Worm (Caenorhabditis elegans): Measurements from ENCODE around the gene C06A8.8.

DNA sequence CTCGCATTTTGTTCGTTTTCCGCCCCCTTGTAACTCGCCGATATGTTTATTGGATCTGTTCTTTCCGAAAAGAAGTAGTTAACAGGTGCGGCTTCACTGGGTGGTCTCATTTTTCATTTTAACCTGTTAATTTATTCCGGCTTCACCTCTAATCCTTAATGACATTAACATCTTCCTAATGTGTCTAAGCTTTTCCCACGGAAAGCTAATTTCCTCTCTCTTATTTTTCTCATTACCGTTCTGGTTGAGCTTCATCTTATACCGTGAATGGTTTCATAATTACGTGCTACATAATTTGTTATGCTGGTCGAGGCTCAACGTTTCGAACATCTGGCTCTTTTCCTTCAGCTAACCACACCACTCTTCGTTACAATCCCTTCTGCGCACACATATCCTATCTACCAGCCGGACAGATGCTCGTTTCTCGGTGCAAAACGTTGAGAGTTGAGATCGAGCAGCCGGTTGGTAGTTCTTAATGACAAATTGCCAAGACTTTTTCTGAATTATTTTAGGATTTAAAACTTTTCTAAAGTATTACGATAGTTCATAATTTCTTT, 37.6 kb upstream of the C06A8.8 start:
- TF ChIP-seq elt-2 (tag; optimal IDR thresholded peaks at IDR 0.05) (no peak), unc-39 (tag; optimal IDR thresholded peaks at IDR 0.05) (no peak), lin-39 (tag; optimal IDR thresholded peaks at IDR 0.05) (no peak), sea-2 (GFP tag; optimal IDR thresholded peaks at IDR 0.05) (no peak), ztf-11 (tag; optimal IDR thresholded peaks at IDR 0.05) (no peak), pha-4 (tag; optimal IDR thresholded peaks at IDR 0.05) (no peak), ZK546.5 (tag; optimal IDR thresholded peaks at IDR 0.05) (no peak), nhr-77 (tag; optimal IDR thresholded peaks at IDR 0.05) (no peak), zag-1 (tag; optimal IDR thresholded peaks at IDR 0.05) (no peak), nhr-76 (tag; optimal IDR thresholded peaks at IDR 0.05) (no peak), unc-62 (GFP tag; optimal IDR thresholded peaks at IDR 0.05) (no peak), egl-5 (tag; optimal IDR thresholded peaks at IDR 0.05) (no peak), mdl-1 (tag; optimal IDR thresholded peaks at IDR 0.05) (no peak), ztf-4 (tag; optimal IDR thresholded peaks at IDR 0.05) (no peak)

Measured in whole organism, L3 larva.